Worm (Caenorhabditis elegans): Measurements from ENCODE around the gene dex-1.

DNA sequence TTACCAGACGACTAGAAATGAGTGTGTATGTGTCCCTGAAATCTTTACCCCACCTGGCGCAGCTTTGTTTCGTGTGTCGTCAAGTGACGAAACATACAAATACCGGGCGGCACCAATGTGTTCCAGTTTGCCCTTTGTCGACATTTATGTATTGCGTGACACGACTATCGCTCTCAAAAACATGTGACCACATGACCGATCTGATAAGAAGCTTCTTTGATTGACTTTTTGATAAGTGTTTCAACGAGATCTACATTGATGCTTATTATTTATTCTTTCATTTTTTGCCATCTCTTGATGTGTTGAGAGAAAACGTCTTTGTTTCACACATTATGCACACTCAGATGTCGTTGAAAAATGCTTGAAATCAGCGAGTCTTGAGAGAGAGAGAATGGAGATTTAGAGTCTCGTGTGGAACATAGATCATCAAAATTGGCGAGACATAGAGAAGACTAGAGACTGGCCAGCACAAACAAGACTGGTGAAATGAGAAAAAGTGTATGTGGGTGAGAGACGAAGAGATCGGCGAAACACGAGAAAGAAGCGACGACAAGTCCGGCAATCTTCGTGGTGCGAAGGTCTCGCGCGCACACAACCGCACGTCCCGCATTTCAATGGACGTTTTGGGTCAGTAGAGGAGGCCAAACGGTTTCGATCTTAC lies 22.9 kb upstream of the dex-1 start:
- TF ChIP-seq nhr-12 (tag; optimal IDR thresholded peaks at IDR 0.05) = no peak
- TF ChIP-seq lsy-2 (tag; optimal IDR thresholded peaks at IDR 0.05) = no peak
- no peak for TF ChIP-seq mls-2 (tag; optimal IDR thresholded peaks at IDR 0.05)
- TF ChIP-seq nhr-76 (tag; optimal IDR thresholded peaks at IDR 0.05) = no peak

Data from whole organism, mixed stage, embryonic.